Fruit fly (Drosophila melanogaster) whole organism, embryonic: ENCODE results near the gene FipoQ.
A peak's percentile ranks its signal among the peaks of the same experiment; 100 is the strongest.

ENCODE experiments used
- ATbp ChIP-seq: fragments of 200-800 bp; sonication (Bioruptor generic); optimal IDR thresholded peaks from 2 replicates; lab custom pipeline; 2017; ENCODE audit warnings: missing biosample characterization, mild to moderate bottlenecking, missing genetic modification characterization, missing genetic modification reagents
- Atf6 ChIP-seq: fragments of 200-800 bp; sonication (Bioruptor generic); IDR thresholded peaks from 2 replicates; pipeline ENCODE4 v1.3.6; 2022; ENCODE audit warnings: missing biosample characterization, missing genetic modification characterization
- CG1024 ChIP-seq: fragments of 200-800 bp; sonication (Bioruptor generic); IDR thresholded peaks from 2 replicates; pipeline ENCODE4 v1.3.6; 2022; ENCODE audit warnings: missing biosample characterization, missing genetic modification characterization
- CG10267 ChIP-seq: fragments of 200-800 bp; sonication (Bioruptor generic); optimal IDR thresholded peaks from 2 replicates; lab custom pipeline; 2018; ENCODE audit warnings: missing biosample characterization, mild to moderate bottlenecking, missing genetic modification characterization, moderate library complexity
- CG10274 ChIP-seq: fragments of 200-800 bp; sonication (Bioruptor generic); optimal IDR thresholded peaks from 3 replicates; lab custom pipeline; 2017; ENCODE audit warnings: missing biosample characterization, mild to moderate bottlenecking, missing genetic modification characterization
- CG10321 ChIP-seq: fragments of 200-800 bp; sonication (Bioruptor generic); IDR thresholded peaks from 2 replicates; pipeline ENCODE4 v1.3.6; 2022; ENCODE audit warnings: missing biosample characterization, missing genetic modification characterization
- CG10366 ChIP-seq: fragments of 200-800 bp; sonication (Bioruptor generic); IDR thresholded peaks from 2 replicates; pipeline ENCODE4 v1.3.6; 2022; ENCODE audit warnings: missing biosample characterization, missing genetic modification characterization
- CG12071 ChIP-seq: fragments of 200-800 bp; sonication (Bioruptor generic); optimal IDR thresholded peaks from 3 replicates; lab custom pipeline; 2018; ENCODE audit warnings: missing biosample characterization, mild to moderate bottlenecking, missing genetic modification characterization
- CG12155 ChIP-seq: fragments of 200-800 bp; sonication (Bioruptor generic); optimal IDR thresholded peaks from 3 replicates; lab custom pipeline; 2016; ENCODE audit warnings: missing biosample characterization, missing genetic modification characterization
- CG12659 ChIP-seq: fragments of 200-800 bp; sonication (Bioruptor generic); optimal IDR thresholded peaks from 3 replicates; lab custom pipeline; 2017; ENCODE audit warnings: mild to moderate bottlenecking, missing biosample characterization, missing genetic modification reagents, missing genetic modification characterization
- CG13894 ChIP-seq: fragments of 200-800 bp; sonication (Bioruptor generic); optimal IDR thresholded peaks from 3 replicates; lab custom pipeline; 2018; ENCODE audit warnings: missing biosample characterization, mild to moderate bottlenecking, missing genetic modification characterization, moderate library complexity
- CG16815 ChIP-seq: fragments of 200-800 bp; sonication (Bioruptor generic); optimal IDR thresholded peaks from 3 replicates; lab custom pipeline; 2017; ENCODE audit warnings: missing biosample characterization, mild to moderate bottlenecking, missing genetic modification characterization
- CG17186 ChIP-seq: fragments of 200-800 bp; sonication (Bioruptor generic); optimal IDR thresholded peaks from 3 replicates; lab custom pipeline; 2017; ENCODE audit warnings: missing biosample characterization, missing genetic modification reagents, missing genetic modification characterization
- CG17359 ChIP-seq: fragments of 200-800 bp; sonication (Bioruptor generic); optimal IDR thresholded peaks from 3 replicates; lab custom pipeline; 2018; ENCODE audit warnings: missing biosample characterization, mild to moderate bottlenecking, missing genetic modification characterization, moderate library complexity
- CG18011 ChIP-seq: fragments of 200-800 bp; sonication (Bioruptor generic); optimal IDR thresholded peaks from 2 replicates; lab custom pipeline; 2017; ENCODE audit warnings: missing biosample characterization, missing genetic modification characterization, mild to moderate bottlenecking, moderate library complexity, missing genotype
- CG18619 ChIP-seq: fragments of 200-800 bp; sonication (Bioruptor generic); optimal IDR thresholded peaks from 3 replicates; lab custom pipeline; 2017; ENCODE audit warnings: missing biosample characterization, mild to moderate bottlenecking, missing genetic modification characterization
- CG31388 ChIP-seq: fragments of 200-800 bp; sonication (Bioruptor generic); optimal IDR thresholded peaks from 2 replicates; lab custom pipeline; 2016; ENCODE audit warnings: missing biosample characterization, missing genetic modification characterization
- CG33557 ChIP-seq: fragments of 200-800 bp; sonication (Bioruptor generic); optimal IDR thresholded peaks from 2 replicates; lab custom pipeline; 2019; ENCODE audit warnings: missing biosample characterization, mild to moderate bottlenecking, missing genetic modification characterization, moderate library complexity
- CG3838 ChIP-seq: fragments of 200-800 bp; sonication (Bioruptor generic); optimal IDR thresholded peaks from 3 replicates; lab custom pipeline; 2016; ENCODE audit warnings: missing biosample characterization, missing genetic modification characterization
- CG43689 ChIP-seq: fragments of 200-800 bp; sonication (Bioruptor generic); IDR thresholded peaks from 2 replicates; pipeline ENCODE4 v1.3.6; 2022; ENCODE audit warnings: missing biosample characterization, missing genetic modification characterization
- CG4730 ChIP-seq: fragments of 200-800 bp; sonication (Bioruptor generic); IDR thresholded peaks from 2 replicates; pipeline ENCODE4 v1.3.6; 2022; ENCODE audit warnings: missing biosample characterization, missing genetic modification characterization
- CG7786 ChIP-seq: fragments of 200-800 bp; sonication (Bioruptor generic); optimal IDR thresholded peaks from 2 replicates; lab custom pipeline; 2016; ENCODE audit warnings: missing biosample characterization, missing genetic modification characterization
- CG7963 ChIP-seq: fragments of 200-800 bp; sonication (Bioruptor generic); IDR thresholded peaks from 3 replicates; pipeline ENCODE4 v1.3.6; 2022; ENCODE audit warnings: missing biosample characterization, missing genetic modification characterization; ENCODE audit not compliant: partially characterized antibody
- CG8924 ChIP-seq: fragments of 200-800 bp; optimal IDR thresholded peaks from 3 replicates; lab custom pipeline; 2019; ENCODE audit warnings: missing biosample characterization, mild to moderate bottlenecking, missing genetic modification characterization, moderate library complexity
- CG9817 ChIP-seq: fragments of 200-800 bp; sonication (Bioruptor generic); optimal IDR thresholded peaks from 2 replicates; lab custom pipeline; 2018; ENCODE audit warnings: missing biosample characterization, mild to moderate bottlenecking, missing genetic modification characterization, moderate library complexity
- Chrac-16 ChIP-seq: fragments of 200-800 bp; sonication (Bioruptor generic); optimal IDR thresholded peaks from 3 replicates; lab custom pipeline; 2016; ENCODE audit warnings: missing biosample characterization, missing genetic modification characterization
- Dip3 ChIP-seq: fragments of 200-800 bp; sonication (Bioruptor generic); optimal IDR thresholded peaks from 3 replicates; lab custom pipeline; 2016; ENCODE audit warnings: missing biosample characterization, missing genetic modification characterization
- ERR ChIP-seq: fragments of 200-800 bp; sonication (Bioruptor generic); optimal IDR thresholded peaks from 2 replicates; lab custom pipeline; 2016; ENCODE audit warnings: missing biosample characterization, missing genetic modification characterization
- Elba2 ChIP-seq: fragments of 200-800 bp; sonication (Bioruptor generic); optimal IDR thresholded peaks from 3 replicates; lab custom pipeline; 2016; ENCODE audit warnings: missing biosample characterization, missing genetic modification characterization
- Fer1 ChIP-seq: fragments of 200-800 bp; sonication (Bioruptor generic); optimal IDR thresholded peaks from 2 replicates; lab custom pipeline; 2017; ENCODE audit warnings: missing biosample characterization, mild to moderate bottlenecking, missing genetic modification characterization
- HLH4C ChIP-seq: fragments of 200-800 bp; sonication (Bioruptor generic); IDR thresholded peaks from 3 replicates; pipeline ENCODE4 v1.3.6; 2022; ENCODE audit warnings: missing biosample characterization, missing genetic modification characterization; ENCODE audit not compliant: partially characterized antibody
- Hand ChIP-seq: fragments of 200-800 bp; sonication (Bioruptor generic); optimal IDR thresholded peaks from 2 replicates; lab custom pipeline; 2017; ENCODE audit warnings: mild to moderate bottlenecking, missing biosample characterization, missing genetic modification reagents, missing genetic modification characterization
- Hr39 ChIP-seq: fragments of >200 bp; optimal IDR thresholded peaks from 2 replicates; lab custom pipeline; 2017
- Hr78 ChIP-seq, 2 experiments: fragments of 200-800 bp in 1 of 2; fragments of >200 bp in 1 of 2; sonication (Bioruptor generic) in 1 of 2; optimal IDR thresholded peaks; 2 replicates each; lab custom pipeline; 2017 to 2019; ENCODE audit warnings: missing biosample characterization in 2 of 2, missing genetic modification characterization in 2 of 2, mild to moderate bottlenecking in 1 of 2, moderate library complexity in 1 of 2
- Hsf ChIP-seq: fragments of 200-800 bp; sonication (Bioruptor generic); optimal IDR thresholded peaks from 3 replicates; lab custom pipeline; 2016; ENCODE audit warnings: missing biosample characterization, missing genetic modification characterization
- Mrtf ChIP-seq: fragments of 200-800 bp; sonication (Bioruptor generic); IDR thresholded peaks from 3 replicates; pipeline ENCODE4 v1.3.6; 2022; ENCODE audit warnings: missing biosample characterization, missing genetic modification characterization
- Oli ChIP-seq: fragments of 200-800 bp; sonication (Bioruptor generic); optimal IDR thresholded peaks from 2 replicates; lab custom pipeline; 2018; ENCODE audit warnings: missing biosample characterization, mild to moderate bottlenecking, missing genetic modification characterization, moderate library complexity
- Poxn ChIP-seq: fragments of 200-800 bp; sonication (Bioruptor generic); IDR thresholded peaks from 2 replicates; pipeline ENCODE4 v1.3.6; 2022; ENCODE audit warnings: missing biosample characterization, missing genetic modification characterization
- bigmax ChIP-seq: fragments of 200-800 bp; sonication (Bioruptor generic); optimal IDR thresholded peaks from 2 replicates; lab custom pipeline; 2018; ENCODE audit warnings: missing biosample characterization, mild to moderate bottlenecking, missing genetic modification characterization
- cad ChIP-seq: fragments of >200 bp; optimal IDR thresholded peaks from 2 replicates; lab custom pipeline; 2017; ENCODE audit warnings: missing biosample characterization, missing genetic modification characterization
- cas ChIP-seq: fragments of 200-800 bp; sonication (Bioruptor generic); IDR thresholded peaks from 2 replicates; pipeline ENCODE4 v1.3.6; 2022; ENCODE audit warnings: missing biosample characterization, missing genetic modification characterization
- corto ChIP-seq: fragments of 200-800 bp; sonication (Bioruptor generic); optimal IDR thresholded peaks from 2 replicates; lab custom pipeline; 2016; ENCODE audit warnings: missing biosample characterization, mild to moderate bottlenecking, missing genetic modification characterization, moderate library complexity
- croc ChIP-seq: fragments of 200-800 bp; sonication (Bioruptor generic); conservative IDR thresholded peaks from 3 replicates; pipeline ENCODE4 v1.3.6; 2022; ENCODE audit warnings: missing biosample characterization, missing genetic modification characterization
- dpn ChIP-seq, 2 experiments: fragments of 200-800 bp; sonication (Bioruptor generic); optimal IDR thresholded peaks; 3 replicates each; lab custom pipeline; 2016; ENCODE audit warnings: missing biosample characterization in 2 of 2, missing genetic modification characterization in 2 of 2
- fu2 ChIP-seq: fragments of 200-800 bp; sonication (Bioruptor generic); optimal IDR thresholded peaks from 2 replicates; lab custom pipeline; 2016; ENCODE audit warnings: missing biosample characterization, missing genetic modification characterization
- h ChIP-seq: fragments of >200 bp; optimal IDR thresholded peaks from 2 replicates; lab custom pipeline; 2017
- salm ChIP-seq: fragments of 200-800 bp; sonication (Bioruptor generic); optimal IDR thresholded peaks from 2 replicates; lab custom pipeline; 2018; ENCODE audit warnings: missing biosample characterization, mild to moderate bottlenecking, missing genetic modification characterization
- sens ChIP-seq: fragments of 200-800 bp; sonication (Bioruptor generic); peaks from one replicate; lab custom pipeline; 2016; ENCODE audit warnings: missing biosample characterization, missing genetic modification characterization
- sens-2 ChIP-seq: fragments of 200-800 bp; sonication (Bioruptor generic); IDR thresholded peaks from 2 replicates; pipeline ENCODE4 v1.3.6; 2022; ENCODE audit warnings: missing biosample characterization, missing genetic modification characterization
- unc-4 ChIP-seq: fragments of 200-800 bp; sonication (Bioruptor generic); IDR thresholded peaks from 2 replicates; pipeline ENCODE4 v1.3.6; 2022; ENCODE audit warnings: missing biosample characterization, missing genetic modification characterization; ENCODE audit not compliant: partially characterized antibody

Gene FipoQ

DNA sequence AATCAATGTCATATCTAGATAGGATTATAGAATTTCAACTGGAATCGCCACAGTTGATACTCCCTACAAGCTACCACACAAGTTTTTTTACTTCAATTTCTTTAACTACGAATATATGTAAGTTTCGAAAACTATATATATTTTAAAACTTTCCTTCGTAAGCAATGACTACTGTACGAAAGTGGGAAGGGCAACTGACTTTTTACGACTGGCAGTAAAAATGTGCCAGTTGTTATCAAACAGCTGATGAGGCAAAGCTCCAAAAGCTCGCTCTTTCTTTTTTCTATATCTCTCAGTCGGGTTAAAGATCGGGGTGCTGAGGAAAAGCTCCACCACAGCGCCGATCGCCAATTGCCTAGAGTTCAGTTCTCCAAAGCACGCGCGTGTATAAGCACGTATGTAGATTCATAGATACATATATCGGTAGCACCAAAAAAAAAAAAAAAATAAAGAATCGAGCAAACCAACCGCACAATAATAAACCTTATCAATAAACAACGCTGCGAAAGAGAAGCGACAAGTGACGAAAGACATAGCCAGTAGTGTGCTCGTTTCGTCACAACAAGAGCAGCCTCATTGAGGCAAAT lies 15.5 kb upstream of the FipoQ start (continued):
- TF ChIP-seq cas (peak; percentile 53; the same call in 1 of the 2 replicates), CG12659 (GFP tag; lab: Kevin White, UChicago) (peak; percentile 46), CG33557 (GFP tag; lab: Kevin White, UChicago) (no peak), CG31388 (GFP tag; lab: Kevin White, UChicago) (no peak), Fer1 (peak; percentile 79), Hr39 (lab: Kevin White, UChicago) (no peak), CG17359 (peak; percentile 72), corto (GFP tag; lab: Kevin White, UChicago) (no peak), CG7963 (GFP tag; lab: Robert Waterston, UW) (no peak), Hand (peak; percentile 69), Hr78 (GFP tag; optimal IDR thresholded peaks at IDR 0.05; lab: Kevin White, UChicago) (peak in 1 of 2 experiments; percentile 83), CG3838 (GFP tag; lab: Kevin White, UChicago) (peak; percentile 62), ERR (peak; percentile 10), salm (peak; percentile 38), bigmax (GFP tag; lab: Kevin White, UChicago) (no peak), dpn (GFP tag; optimal IDR thresholded peaks at IDR 0.05; lab: Kevin White, UChicago) (peak; percentile 31 to 39), CG10274 (no peak), CG8924 (tag; lab: Kevin White, UChicago) (peak; percentile 73), Chrac-16 (GFP tag; lab: Kevin White, UChicago) (no peak), CG43689 (GFP tag; lab: Robert Waterston, UW) (0 out of 2 replicates have a peak, but pooled peaks have one; percentile 39), CG18619 (GFP tag; lab: Kevin White, UChicago) (peak; percentile 41), CG17186 (GFP tag; lab: Kevin White, UChicago) (no peak), Mrtf (GFP tag; lab: Robert Waterston, UW) (peak; percentile 57; the same call in 2 of the 3 replicates), CG12071 (peak; percentile 70), unc-4 (GFP tag; lab: Robert Waterston, UW) (peak; percentile 30; the same call in 1 of the 2 replicates), Elba2 (GFP tag; lab: Kevin White, UChicago) (no peak), Hsf (GFP tag; lab: Kevin White, UChicago) (peak; percentile 6), sens (GFP tag; lab: Kevin White, UChicago) (peak; percentile 92), cad (GFP tag; lab: Kevin White, UChicago) (no peak), CG10267 (tag; lab: Kevin White, UChicago) (peak; percentile 30), h (lab: Kevin White, UChicago) (no peak), croc (GFP tag; lab: Robert Waterston, UW) (0 out of 3 replicates have a peak, but pooled peaks have one; percentile 19), Atf6 (peak; percentile 71), Dip3 (GFP tag; lab: Kevin White, UChicago) (peak; percentile 61), fu2 (GFP tag; lab: Kevin White, UChicago) (peak; percentile 28), CG16815 (GFP tag; lab: Kevin White, UChicago) (no peak), CG4730 (GFP tag; lab: Robert Waterston, UW) (peak; percentile 68), ATbp (GFP tag; lab: Kevin White, UChicago) (peak; percentile 61), Oli (tag; lab: Kevin White, UChicago) (peak; percentile 76), CG12155 (GFP tag; lab: Kevin White, UChicago) (no peak), CG9817 (peak; percentile 54), CG10366 (GFP tag; lab: Robert Waterston, UW) (peak; percentile 77), CG7786 (peak; percentile 37), CG1024 (GFP tag; lab: Robert Waterston, UW) (no peak; the same call in 1 of the 2 replicates), HLH4C (GFP tag; lab: Robert Waterston, UW) (no peak), CG10321 (no peak), sens-2 (GFP tag; lab: Robert Waterston, UW) (peak; percentile 57; the same call in 1 of the 2 replicates), Poxn (GFP tag; lab: Robert Waterston, UW) (peak; percentile 45; the same call in 1 of the 2 replicates), CG13894 (tag; lab: Kevin White, UChicago) (peak; percentile 94), CG18011 (GFP tag; lab: Kevin White, UChicago) (peak; percentile 37)
